Worm (Caenorhabditis elegans) whole organism, L1 larva: ENCODE results near the gene F23H12.3.

Experiments used
- aha-1 ChIP-seq: fragments of 150-350 bp; optimal IDR thresholded peaks from 2 replicates; lab custom pipeline; 2014; ENCODE audit warnings: missing biosample characterization, missing genetic modification characterization
- ama-1 ChIP-seq: fragments of 150-350 bp; optimal IDR thresholded peaks from 2 replicates; lab custom pipeline; 2014
- ceh-63 ChIP-seq: fragments of 200-800 bp; sonication (Bioruptor generic); optimal IDR thresholded peaks from 2 replicates; lab custom pipeline; 2018; ENCODE audit warnings: mild to moderate bottlenecking, missing genetic modification characterization, missing compliant biosample characterization
- ceh-8 ChIP-seq: fragments of 200-800 bp; sonication (Bioruptor generic); optimal IDR thresholded peaks from 2 replicates; lab custom pipeline; 2018; ENCODE audit warnings: mild to moderate bottlenecking, missing genetic modification characterization, moderate library complexity, missing compliant biosample characterization
- ceh-88 ChIP-seq: fragments of 200-800 bp; sonication (Bioruptor generic); IDR thresholded peaks from 2 replicates; pipeline ENCODE4 v1.3.6; 2022; ENCODE audit warnings: missing genetic modification characterization, missing compliant biosample characterization
- efl-1 ChIP-seq, 4 experiments: fragments of 150-350 bp; optimal IDR thresholded peaks in 3 of 4; peaks in 1 of 4; 1 replicate in 1 of 4; 2 replicates in 3 of 4; lab custom pipeline; 2014; ENCODE audit warnings: missing biosample characterization in 2 of 4, missing genetic modification characterization in 2 of 4, missing genetic modification reagents in 2 of 4
- efl-3 ChIP-seq: fragments of 200-800 bp; sonication (Bioruptor generic); optimal IDR thresholded peaks from 2 replicates; lab custom pipeline; 2018; ENCODE audit warnings: mild to moderate bottlenecking, missing genetic modification characterization, missing compliant biosample characterization
- elt-2 ChIP-seq: sonication (generic microtip); optimal IDR thresholded peaks from 2 replicates; lab custom pipeline; 2016; ENCODE audit warnings: missing genetic modification characterization, mild to moderate bottlenecking, inconsistent platforms, missing compliant biosample characterization, missing genetic modification reagents
- ets-5 ChIP-seq: fragments of 200-800 bp; sonication (Bioruptor generic); IDR thresholded peaks from 2 replicates; pipeline ENCODE4 v1.3.6; 2022; ENCODE audit warnings: missing genetic modification characterization, missing compliant biosample characterization
- fkh-10 ChIP-seq: sonication (generic microtip); optimal IDR thresholded peaks from 2 replicates; lab custom pipeline; 2017; ENCODE audit warnings: missing biosample characterization, missing genetic modification reagents, missing genetic modification characterization
- fkh-4 ChIP-seq: sonication (generic microtip); optimal IDR thresholded peaks from 2 replicates; lab custom pipeline; 2016; ENCODE audit warnings: missing compliant biosample characterization, missing genetic modification characterization, borderline replicate concordance
- grh-1 ChIP-seq: fragments of 200-800 bp; sonication (Bioruptor generic); IDR thresholded peaks from 2 replicates; pipeline ENCODE4 v1.3.6; 2022; ENCODE audit warnings: missing genetic modification reagents, missing genetic modification characterization, missing compliant biosample characterization
- hlh-4 ChIP-seq: sonication (generic microtip); optimal IDR thresholded peaks from 2 replicates; lab custom pipeline; 2016; ENCODE audit warnings: mild to moderate bottlenecking, missing genetic modification characterization, missing compliant biosample characterization
- jun-1 ChIP-seq: fragments of 150-350 bp; optimal IDR thresholded peaks from 2 replicates; lab custom pipeline; 2014; ENCODE audit warnings: missing biosample characterization, missing genetic modification reagents, missing genetic modification characterization
- lin-14 ChIP-seq: fragments of 200-800 bp; sonication (Bioruptor generic); optimal IDR thresholded peaks from 2 replicates; lab custom pipeline; 2018; ENCODE audit warnings: mild to moderate bottlenecking, missing genetic modification characterization, moderate library complexity, missing compliant biosample characterization
- lin-15B ChIP-seq: fragments of 150-350 bp; sonication (generic microtip); optimal IDR thresholded peaks from 3 replicates; lab custom pipeline; 2014; ENCODE audit warnings: missing biosample characterization, missing genetic modification characterization
- lsy-2 ChIP-seq, 2 experiments: fragments of 150-350 bp; optimal IDR thresholded peaks; 2 replicates each; lab custom pipeline; 2014; ENCODE audit warnings: missing biosample characterization in 2 of 2, missing genetic modification characterization in 2 of 2
- mab-9 ChIP-seq: fragments of 200-800 bp; sonication (Bioruptor generic); IDR thresholded peaks from 2 replicates; pipeline ENCODE4 v1.3.6; 2022; ENCODE audit warnings: missing genetic modification reagents, missing genetic modification characterization, missing compliant biosample characterization
- nhr-11 ChIP-seq: fragments of 150-350 bp; optimal IDR thresholded peaks from 2 replicates; lab custom pipeline; 2014; ENCODE audit warnings: missing biosample characterization, missing genetic modification characterization
- nhr-237 ChIP-seq: fragments of 150-350 bp; optimal IDR thresholded peaks from 2 replicates; lab custom pipeline; 2014; ENCODE audit warnings: missing biosample characterization, missing genetic modification characterization
- nhr-47 ChIP-seq: sonication (generic microtip); optimal IDR thresholded peaks from 2 replicates; lab custom pipeline; 2016; ENCODE audit warnings: mild to moderate bottlenecking, missing genetic modification characterization, moderate library complexity, missing compliant biosample characterization
- nhr-71 ChIP-seq: sonication (generic microtip); optimal IDR thresholded peaks from 2 replicates; lab custom pipeline; 2016; ENCODE audit warnings: mild to moderate bottlenecking, missing genetic modification characterization, moderate library complexity, missing compliant biosample characterization
- nhr-76 ChIP-seq: sonication (generic microtip); optimal IDR thresholded peaks from 2 replicates; lab custom pipeline; 2017; ENCODE audit warnings: missing biosample characterization, missing genetic modification characterization
- nhr-77 ChIP-seq: fragments of 150-350 bp; optimal IDR thresholded peaks from 2 replicates; lab custom pipeline; 2014; ENCODE audit warnings: missing biosample characterization, missing genetic modification characterization
- sptf-1 ChIP-seq: fragments of 150-350 bp; optimal IDR thresholded peaks from 2 replicates; lab custom pipeline; 2014; ENCODE audit warnings: missing biosample characterization, missing genetic modification characterization
- sup-37 ChIP-seq: fragments of 200-800 bp; sonication (Bioruptor generic); optimal IDR thresholded peaks from 2 replicates; lab custom pipeline; 2018; ENCODE audit warnings: mild to moderate bottlenecking, missing genetic modification characterization, missing compliant biosample characterization
- swsn-7 ChIP-seq: sonication (generic microtip); optimal IDR thresholded peaks from 2 replicates; lab custom pipeline; 2016; ENCODE audit warnings: missing genetic modification characterization, missing compliant biosample characterization
- tbx-2 ChIP-seq: sonication (generic microtip); optimal IDR thresholded peaks from 2 replicates; lab custom pipeline; 2016; ENCODE audit warnings: missing genetic modification characterization, missing compliant biosample characterization
- tlp-1 ChIP-seq: fragments of 150-350 bp; optimal IDR thresholded peaks from 2 replicates; lab custom pipeline; 2014; ENCODE audit warnings: missing biosample characterization, missing genetic modification characterization
- unc-130 ChIP-seq: fragments of 150-350 bp; optimal IDR thresholded peaks from 2 replicates; lab custom pipeline; 2017; ENCODE audit warnings: missing biosample characterization, missing genetic modification characterization, inconsistent platforms
- unc-62 ChIP-seq: fragments of 150-350 bp; optimal IDR thresholded peaks from 2 replicates; lab custom pipeline; 2014; ENCODE audit warnings: missing biosample characterization, missing genetic modification reagents, missing genetic modification characterization
- unc-86 ChIP-seq: sonication (generic microtip); optimal IDR thresholded peaks from 2 replicates; lab custom pipeline; 2016; ENCODE audit warnings: missing genetic modification characterization, missing compliant biosample characterization
- zag-1 ChIP-seq: fragments of 150-350 bp; optimal IDR thresholded peaks from 2 replicates; lab custom pipeline; 2014; ENCODE audit warnings: missing biosample characterization, missing genetic modification characterization
- zip-4 ChIP-seq: fragments of 200-800 bp; sonication (Bioruptor generic); optimal IDR thresholded peaks from 2 replicates; lab custom pipeline; 2018; ENCODE audit warnings: mild to moderate bottlenecking, missing genetic modification characterization, moderate library complexity, missing compliant biosample characterization
- ztf-4 ChIP-seq: fragments of 150-350 bp; optimal IDR thresholded peaks from 2 replicates; lab custom pipeline; 2014; ENCODE audit warnings: missing biosample characterization, missing genetic modification characterization

Gene F23H12.3

DNA sequence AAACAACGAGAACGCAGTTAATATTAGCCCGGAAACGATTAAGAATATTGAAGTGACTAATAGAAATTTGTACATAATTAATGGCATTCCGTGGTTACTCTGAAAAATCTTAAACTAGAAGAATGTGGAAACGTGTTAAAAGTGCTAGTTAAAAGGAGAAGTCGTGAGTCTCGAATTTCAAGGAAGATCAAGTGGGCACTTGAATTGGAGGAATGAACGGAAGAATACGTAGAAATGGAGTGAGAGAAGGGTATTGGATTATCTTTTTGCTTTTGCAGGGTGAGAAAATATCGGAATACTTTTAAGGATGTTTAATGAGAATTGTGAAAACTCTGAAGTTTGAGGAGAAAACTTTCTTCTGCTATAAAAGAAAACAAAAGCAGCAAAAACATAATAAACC lies 34.7 kb upstream of the F23H12.3 start, which contains the start of gene hpo-30:
Gene hpo-30 (minus strand): TSS at position 101 of the 400 bp plus-strand sequence.
- TF ChIP-seq nhr-76 (tag; lab: Kevin White, UChicago) (no peak), tbx-2 (tag; lab: Kevin White, UChicago) (no peak), ztf-4 (tag; lab: Kevin White, UChicago) (no peak), ets-5 (no peak), ama-1 (lab: Kevin White, UChicago) (no peak), unc-62 (GFP tag; lab: Kevin White, UChicago) (no peak), tlp-1 (tag; lab: Kevin White, UChicago) (no peak)

- TF ChIP-seq nhr-237 (tag; lab: Kevin White, UChicago) (no peak), nhr-76 (tag; lab: Kevin White, UChicago) (no peak), mab-9 (GFP tag; lab: Robert Waterston, UW) (no peak), lsy-2 (tag; optimal IDR thresholded peaks at IDR 0.05; lab: Kevin White, UChicago) (peak in 1 of 2 experiments; percentile 33), ceh-88 (GFP tag; lab: Robert Waterston, UW) (no peak), ets-5 (no peak), swsn-7 (tag; lab: Kevin White, UChicago) (no peak), lin-14 (GFP tag; lab: Kevin White, UChicago) (peak; percentile 75), fkh-10 (GFP tag; lab: Kevin White, UChicago) (peak; percentile 44), lin-15B (tag; lab: Kevin White, UChicago) (no peak), efl-1 (optimal IDR thresholded peaks at IDR 0.05; lab: Kevin White, UChicago) (no peak), efl-1 (GFP tag; optimal IDR thresholded peaks at IDR 0.05 in 1 of 2; lab: Kevin White, UChicago) (no peak), grh-1 (GFP tag; lab: Robert Waterston, UW) (no peak), ceh-63 (GFP tag; lab: Kevin White, UChicago) (no peak), tbx-2 (tag; lab: Kevin White, UChicago) (no peak)
Observed at ce11 chrV:12314413-12314812, 30.5 kb upstream of the F23H12.3 start.

- TF ChIP-seq unc-130 (no peak), nhr-71 (tag; lab: Kevin White, UChicago) (no peak), fkh-4 (no peak), nhr-237 (tag; lab: Kevin White, UChicago) (no peak), nhr-47 (no peak), unc-62 (GFP tag; lab: Kevin White, UChicago) (no peak), nhr-11 (tag; lab: Kevin White, UChicago) (no peak), elt-2 (tag; lab: Kevin White, UChicago) (no peak), hlh-4 (tag; lab: Kevin White, UChicago) (no peak), unc-86 (no peak), sup-37 (no peak), sptf-1 (tag; lab: Kevin White, UChicago) (no peak), efl-3 (GFP tag; lab: Kevin White, UChicago) (no peak), ceh-8 (GFP tag; lab: Kevin White, UChicago) (no peak), aha-1 (no peak), zip-4 (no peak), jun-1 (tag; lab: Kevin White, UChicago) (no peak), efl-1 (optimal IDR thresholded peaks at IDR 0.05; lab: Kevin White, UChicago) (no peak), efl-1 (GFP tag; optimal IDR thresholded peaks at IDR 0.05 in 1 of 2; lab: Kevin White, UChicago) (no peak), tbx-2 (tag; lab: Kevin White, UChicago) (no peak), nhr-77 (tag; lab: Kevin White, UChicago) (no peak)
- TF ChIP-seq, all 84 proteins: peak for 0
Observed at ce11 chrV:12316076-12316475, 28.9 kb upstream of the F23H12.3 start.

DNA sequence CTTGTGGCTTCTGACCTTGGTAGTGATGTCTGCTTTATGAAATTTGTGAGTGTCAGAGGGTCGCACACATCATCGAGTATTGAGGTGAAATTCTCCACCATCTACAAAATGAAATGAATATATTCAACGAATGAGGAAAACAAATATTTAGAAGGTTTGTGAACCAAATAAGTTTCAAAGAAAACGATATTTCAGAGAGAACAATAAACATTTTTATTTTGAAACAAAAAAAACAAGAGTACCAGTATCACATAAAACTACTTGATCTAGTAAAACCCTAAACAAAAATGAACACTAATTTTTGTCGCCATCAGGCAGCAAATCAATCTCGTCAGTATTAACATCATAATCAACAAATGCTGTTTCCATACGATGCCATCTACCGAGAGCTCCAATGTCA lies 27.9 kb upstream of the F23H12.3 start, which contains the start of gene R04F11.3:
Gene R04F11.3 (minus strand): TSS at position 101 of the 400 bp plus-strand sequence.
- TF ChIP-seq tbx-2 (tag; lab: Kevin White, UChicago) (no peak), tlp-1 (tag; lab: Kevin White, UChicago) (no peak), zag-1 (tag; lab: Kevin White, UChicago) (no peak)
